ENCODE assay signal across 3 fruit fly cellular contexts in genomic region chr3R:24886470-24886869, dm6.
A peak's percentile ranks its signal among the peaks of the same experiment; 100 is the strongest.
TF ChIP-seq lines count a peak whose summit lies in the region.

No protein-coding gene starts in this region.

- TF ChIP-seq CTCF in whole organism, embryonic (GFP tag; optimal IDR thresholded peaks at IDR 0.05; lab: Kevin White, UChicago), result no peak

TF ChIP-seq in whole organism, embryonic, 481 proteins besides CTCF, POLR2A, EP300 and RAD21 (continues in another document):
- TF ChIP-seq Gsc (GFP tag; IDR thresholded peaks at IDR 0.05; lab: Robert Waterston, UW) (no peak), nau (GFP tag; optimal IDR thresholded peaks at IDR 0.05; lab: Kevin White, UChicago) (no peak), CG1233 (GFP tag; optimal IDR thresholded peaks at IDR 0.05; lab: Kevin White, UChicago) (no peak), kni (GFP tag; optimal IDR thresholded peaks at IDR 0.05; lab: Kevin White, UChicago) (no peak), az2 (GFP tag; optimal IDR thresholded peaks at IDR 0.05; lab: Kevin White, UChicago) (peak; percentile 16), Dad (GFP tag; optimal IDR thresholded peaks at IDR 0.05; lab: Kevin White, UChicago) (no peak), Xbp1 (GFP tag; optimal IDR thresholded peaks at IDR 0.05; lab: Kevin White, UChicago) (peak; percentile 1), gro (GFP tag; optimal IDR thresholded peaks at IDR 0.05; lab: Kevin White, UChicago) (no peak), Ssrp (tag; optimal IDR thresholded peaks at IDR 0.05; lab: Kevin White, UChicago) (peak; percentile 9), Blimp-1 (GFP tag; optimal IDR thresholded peaks at IDR 0.05; lab: Kevin White, UChicago) (peak; percentile 31), bsh (GFP tag; optimal IDR thresholded peaks at IDR 0.05; lab: Kevin White, UChicago) (peak in 1 of 2 experiments; percentile 26), sens (GFP tag; lab: Kevin White, UChicago) (peak; percentile 54), CG34422 (GFP tag; IDR thresholded peaks at IDR 0.05; lab: Robert Waterston, UW) (no peak), CG31441 (GFP tag; IDR thresholded peaks at IDR 0.05; lab: Robert Waterston, UW) (no peak; the same call in 1 of the 2 replicates), Sox102F (GFP tag; optimal IDR thresholded peaks at IDR 0.05; lab: Kevin White, UChicago) (peak; percentile 58), CG10979 (tag; optimal IDR thresholded peaks at IDR 0.05; lab: Kevin White, UChicago) (peak; percentile 17), fru (optimal IDR thresholded peaks at IDR 0.05; lab: Kevin White, UChicago) (no peak), CG6689 (GFP tag; IDR thresholded peaks at IDR 0.05; lab: Robert Waterston, UW) (peak; percentile 17; the same call in 1 of the 2 replicates), CG1792 (GFP tag; optimal IDR thresholded peaks at IDR 0.05; lab: Kevin White, UChicago) (no peak), zfh1 (GFP tag; IDR thresholded peaks at IDR 0.05; lab: Robert Waterston, UW) (0 out of 3 replicates have a peak, but pooled peaks have one; percentile 8), dmrt99B (tag; optimal IDR thresholded peaks at IDR 0.05; lab: Kevin White, UChicago) (peak; percentile 57), wdn (GFP tag; IDR thresholded peaks at IDR 0.05; lab: Robert Waterston, UW) (no peak), phol (tag; optimal IDR thresholded peaks at IDR 0.05; lab: Kevin White, UChicago) (peak; percentile 27), Pdp1 (GFP tag; optimal IDR thresholded peaks at IDR 0.05; lab: Kevin White, UChicago) (no peak), CG17359 (tag; optimal IDR thresholded peaks at IDR 0.05; lab: Kevin White, UChicago) (peak; percentile 50), Ptx1 (GFP tag; IDR thresholded peaks at IDR 0.05; lab: Robert Waterston, UW) (0 out of 2 replicates have a peak, but pooled peaks have one; percentile 16), her (GFP tag; optimal IDR thresholded peaks at IDR 0.05; lab: Kevin White, UChicago) (no peak), HmgZ (tag; optimal IDR thresholded peaks at IDR 0.05; lab: Kevin White, UChicago) (no peak), lmd (GFP tag; IDR thresholded peaks at IDR 0.05; lab: Robert Waterston, UW) (peak; percentile 19; the same call in 1 of the 2 replicates), fd96Cb (tag; optimal IDR thresholded peaks at IDR 0.05; lab: Kevin White, UChicago) (peak; percentile 7)

TF ChIP-seq in whole organism, prepupa, 60 proteins besides CTCF, POLR2A, EP300 and RAD21 (continues in another document):
- TF ChIP-seq svp (GFP tag; lab: Kevin White, UChicago) (peak; percentile 20), CG8632 (GFP tag; optimal IDR thresholded peaks at IDR 0.05; lab: Kevin White, UChicago) (peak; percentile 2), dac (GFP tag; optimal IDR thresholded peaks at IDR 0.05; lab: Kevin White, UChicago) (peak; percentile 13), vri (GFP tag; optimal IDR thresholded peaks at IDR 0.05; lab: Kevin White, UChicago) (no peak), CG7368 (GFP tag; optimal IDR thresholded peaks at IDR 0.05; lab: Kevin White, UChicago) (peak; percentile 25), CG1621 (tag; optimal IDR thresholded peaks at IDR 0.05; lab: Kevin White, UChicago) (no peak), topi (GFP tag; optimal IDR thresholded peaks at IDR 0.05; lab: Kevin White, UChicago) (no peak), achi (GFP tag; optimal IDR thresholded peaks at IDR 0.05; lab: Kevin White, UChicago) (peak; percentile 33), Eip78C (GFP tag; lab: Kevin White, UChicago) (peak; percentile 90), Ets96B (tag; optimal IDR thresholded peaks at IDR 0.05; lab: Kevin White, UChicago) (no peak), CG9139 (GFP tag; optimal IDR thresholded peaks at IDR 0.05; lab: Kevin White, UChicago) (no peak), ss (GFP tag; optimal IDR thresholded peaks at IDR 0.05; lab: Kevin White, UChicago) (no peak), CG3032 (tag; optimal IDR thresholded peaks at IDR 0.05; lab: Kevin White, UChicago) (no peak), CG6808 (GFP tag; optimal IDR thresholded peaks at IDR 0.05; lab: Kevin White, UChicago) (no peak), Blimp-1 (GFP tag; optimal IDR thresholded peaks at IDR 0.05; lab: Kevin White, UChicago) (peak; percentile 5), CG31627 (GFP tag; optimal IDR thresholded peaks at IDR 0.05; lab: Kevin White, UChicago) (no peak), salr (GFP tag; optimal IDR thresholded peaks at IDR 0.05; lab: Kevin White, UChicago) (peak in 1 of 2 experiments; percentile 16), CG6854 (GFP tag; optimal IDR thresholded peaks at IDR 0.05; lab: Kevin White, UChicago) (no peak), CG6792 (GFP tag; optimal IDR thresholded peaks at IDR 0.05; lab: Kevin White, UChicago) (peak; percentile 22), OdsH (GFP tag; optimal IDR thresholded peaks at IDR 0.05; lab: Kevin White, UChicago) (peak; percentile 44), pdm3 (GFP tag; optimal IDR thresholded peaks at IDR 0.05; lab: Kevin White, UChicago) (peak; percentile 53), Smox (GFP tag; optimal IDR thresholded peaks at IDR 0.05; lab: Kevin White, UChicago) (no peak), acj6 (GFP tag; optimal IDR thresholded peaks at IDR 0.05; lab: Kevin White, UChicago) (no peak), Hr4 (GFP tag; optimal IDR thresholded peaks at IDR 0.05; lab: Kevin White, UChicago) (peak; percentile 80), esn (GFP tag; optimal IDR thresholded peaks at IDR 0.05; lab: Kevin White, UChicago) (no peak), CG8319 (GFP tag; optimal IDR thresholded peaks at IDR 0.05; lab: Kevin White, UChicago) (peak; percentile 1), lz (GFP tag; optimal IDR thresholded peaks at IDR 0.05; lab: Kevin White, UChicago) (no peak), cyc (GFP tag; optimal IDR thresholded peaks at IDR 0.05; lab: Kevin White, UChicago) (no peak), CG11902 (GFP tag; optimal IDR thresholded peaks at IDR 0.05; lab: Kevin White, UChicago) (peak; percentile 30), Hr39 (GFP tag; optimal IDR thresholded peaks at IDR 0.05; lab: Kevin White, UChicago) (no peak), Eip75B (GFP tag; optimal IDR thresholded peaks at IDR 0.05; lab: Kevin White, UChicago) (peak; percentile 34), CG3919 (GFP tag; optimal IDR thresholded peaks at IDR 0.05; lab: Kevin White, UChicago) (peak; percentile 46), Ets21C (GFP tag; optimal IDR thresholded peaks at IDR 0.05; lab: Kevin White, UChicago) (no peak), CG6276 (GFP tag; optimal IDR thresholded peaks at IDR 0.05; lab: Kevin White, UChicago) (peak; percentile 42)

TF ChIP-seq in whole organism, pupa, 21 proteins besides CTCF, POLR2A, EP300 and RAD21:
- no peak for TF ChIP-seq CG15710 (tag; optimal IDR thresholded peaks at IDR 0.05; lab: Kevin White, UChicago)
- no peak for TF ChIP-seq CG32121 (GFP tag; IDR thresholded peaks at IDR 0.05; lab: Robert Waterston, UW)
- 0 out of 2 replicates have a peak, but pooled peaks have one; percentile 7 for TF ChIP-seq CG12605 (GFP tag; IDR thresholded peaks at IDR 0.05; lab: Robert Waterston, UW)
- peak; percentile 54 for TF ChIP-seq CG8301 (tag; optimal IDR thresholded peaks at IDR 0.05; lab: Kevin White, UChicago)
- TF ChIP-seq Pif1A (GFP tag; optimal IDR thresholded peaks at IDR 0.05; lab: Kevin White, UChicago), result peak; percentile 51
- TF ChIP-seq CG4496 (GFP tag; IDR thresholded peaks at IDR 0.05; lab: Robert Waterston, UW), result peak; percentile 49; the same call in 1 of the 3 replicates
- TF ChIP-seq Ets98B (GFP tag; IDR thresholded peaks at IDR 0.05; lab: Robert Waterston, UW), result 0 out of 2 replicates have a peak, but pooled peaks have one; percentile 28
- TF ChIP-seq rn (GFP tag; IDR thresholded peaks at IDR 0.05; lab: Robert Waterston, UW), result no peak

Comparison
In these comparisons a context has a peak if more than half of its experiments do, and no peak if none do; other contexts are left out.
1. Of the 7 proteins assayed by ChIP-seq in both whole organism, embryonic and whole organism, prepupa: peak only in whole organism, embryonic: none; only in whole organism, prepupa: Lpt; in both: Blimp-1 and Sox102F; in neither: 4.